Worm (Caenorhabditis elegans) whole organism, mixed stage, embryonic: ENCODE measurements around the gene B0304.2.

Experiments
- flh-1 ChIP-seq: fragments of 200-800 bp; sonication (Bioruptor generic); optimal IDR thresholded peaks from 2 replicates; lab custom pipeline; 2018; ENCODE audit warnings: mild to moderate bottlenecking, missing genetic modification characterization, moderate library complexity, missing compliant biosample characterization
- lin-13 ChIP-seq: fragments of 150-350 bp; optimal IDR thresholded peaks from 2 replicates; lab custom pipeline; 2014; ENCODE audit warnings: missing biosample characterization, missing genetic modification characterization
- nhr-28 ChIP-seq: fragments of 150-350 bp; optimal IDR thresholded peaks from 2 replicates; lab custom pipeline; 2014; ENCODE audit warnings: missing biosample characterization, missing genetic modification characterization
- sem-2 ChIP-seq: fragments of 200-800 bp; sonication (Bioruptor generic); optimal IDR thresholded peaks from 2 replicates; lab custom pipeline; 2018; ENCODE audit warnings: mild to moderate bottlenecking, missing genetic modification characterization, missing compliant biosample characterization
- snpc-4 ChIP-seq: fragments of 150-350 bp; optimal IDR thresholded peaks from 2 replicates; lab custom pipeline; 2014; ENCODE audit warnings: missing biosample characterization, missing genetic modification characterization

ce11 chrII:4525185-4525584 lies 1.8 kb downstream of the B0304.2 start:
- TF ChIP-seq lin-13 (no peak), nhr-28 (tag; lab: Kevin White, UChicago) (no peak), sem-2 (GFP tag; lab: Kevin White, UChicago) (no peak), flh-1 (no peak), snpc-4 (tag; lab: Kevin White, UChicago) (no peak)
